Fruit fly (Drosophila melanogaster): ENCODE results near the gene Ddx1.

The Ddx1 gene

dm6 chr3L:22287994-22288766 lies 25.0 kb downstream of the Ddx1 start, which contains the start of the genes Hem and IleRS (continued):
- peak; percentile 67 for TF ChIP-seq HLH4C (GFP tag; IDR thresholded peaks at IDR 0.05; ENCODE audit: partially characterized antibody)
- peak; percentile 83 for TF ChIP-seq Usf (GFP tag; optimal IDR thresholded peaks at IDR 0.05)
- TF ChIP-seq Atf6 (GFP tag; IDR thresholded peaks at IDR 0.05), result peak; percentile 91
- TF ChIP-seq CG10654 (GFP tag; optimal IDR thresholded peaks at IDR 0.05), result peak; percentile 93
- TF ChIP-seq CG8359 (GFP tag; optimal IDR thresholded peaks at IDR 0.05; ENCODE audit: borderline replicate concordance), result peak; percentile 70
- TF ChIP-seq CG11560 (tag; IDR thresholded peaks at IDR 0.05), result peak; percentile 64; the same call in 1 of the 3 replicates
- TF ChIP-seq D (optimal IDR thresholded peaks at IDR 0.05), result no peak
- TF ChIP-seq D (GFP tag; optimal IDR thresholded peaks at IDR 0.05), result no peak
- peak; percentile 53 for TF ChIP-seq CTCF (GFP tag; optimal IDR thresholded peaks at IDR 0.05)
- no peak for TF ChIP-seq Sox100B (GFP tag; optimal IDR thresholded peaks at IDR 0.05)
- peak; percentile 74 for TF ChIP-seq CG1529 (GFP tag; optimal IDR thresholded peaks at IDR 0.05)
- TF ChIP-seq vvl (GFP tag; IDR thresholded peaks at IDR 0.05), result peak; percentile 95
- TF ChIP-seq CG4820 (GFP tag; optimal IDR thresholded peaks at IDR 0.05), result peak; percentile 94
- TF ChIP-seq da (GFP tag; optimal IDR thresholded peaks at IDR 0.05), result no peak
- peak; percentile 66 for TF ChIP-seq NC2α (GFP tag; optimal IDR thresholded peaks at IDR 0.05)
- TF ChIP-seq tio (GFP tag; optimal IDR thresholded peaks at IDR 0.05), result peak; percentile 94
- TF ChIP-seq CG4617 (GFP tag; optimal IDR thresholded peaks at IDR 0.05; ENCODE audit: borderline replicate concordance), result peak; percentile 58
- TF ChIP-seq Adf1 (GFP tag; IDR thresholded peaks at IDR 0.05), result peak; percentile 61
- peak; percentile 91 for TF ChIP-seq CG18599 (GFP tag; optimal IDR thresholded peaks at IDR 0.05)
- TF ChIP-seq pnt (GFP tag; optimal IDR thresholded peaks at IDR 0.05), result peak; percentile 85
- peak; percentile 79 for TF ChIP-seq Mrtf (GFP tag; IDR thresholded peaks at IDR 0.05)
- TF ChIP-seq ranshi (GFP tag; IDR thresholded peaks at IDR 0.05), result peak; percentile 88
- no peak for TF ChIP-seq Sin3A (optimal IDR thresholded peaks at IDR 0.05)
- TF ChIP-seq CG15601 (tag; optimal IDR thresholded peaks at IDR 0.05), result peak; percentile 88
- TF ChIP-seq CG15479 (GFP tag; optimal IDR thresholded peaks at IDR 0.05), result peak; percentile 23
- TF ChIP-seq CG18476 (GFP tag; optimal IDR thresholded peaks at IDR 0.05), result peak; percentile 80
- peak; percentile 71 for TF ChIP-seq Ravus (GFP tag; IDR thresholded peaks at IDR 0.05)
- TF ChIP-seq CoRest (tag; optimal IDR thresholded peaks at IDR 0.05), result peak; percentile 96
- TF ChIP-seq Dfd (GFP tag; optimal IDR thresholded peaks at IDR 0.05), result no peak
- TF ChIP-seq C15 (GFP tag; IDR thresholded peaks at IDR 0.05), result peak; percentile 84; the same call in 2 of the 3 replicates
- peak; percentile 83 for TF ChIP-seq psq (GFP tag; optimal IDR thresholded peaks at IDR 0.05)
- peak; percentile 39 for TF ChIP-seq corto (GFP tag; optimal IDR thresholded peaks at IDR 0.05)
- TF ChIP-seq Hr39 (optimal IDR thresholded peaks at IDR 0.05), result no peak
- TF ChIP-seq fd64A (GFP tag; optimal IDR thresholded peaks at IDR 0.05), result no peak
- peak; percentile 93 for TF ChIP-seq lab (GFP tag; optimal IDR thresholded peaks at IDR 0.05)
- TF ChIP-seq zf30C (GFP tag; optimal IDR thresholded peaks at IDR 0.05), result peak; percentile 97
- TF ChIP-seq Nf-YB (GFP tag; optimal IDR thresholded peaks at IDR 0.05), result peak; percentile 82
- TF ChIP-seq CG12744 (GFP tag; optimal IDR thresholded peaks at IDR 0.05), result peak; percentile 76
- TF ChIP-seq CG2202 (tag; optimal IDR thresholded peaks at IDR 0.05), result peak; percentile 77
- peak; percentile 52 for TF ChIP-seq CG7928 (GFP tag; optimal IDR thresholded peaks at IDR 0.05)
- TF ChIP-seq eve (GFP tag; optimal IDR thresholded peaks at IDR 0.05), result no peak
- peak; percentile 83 for TF ChIP-seq CG14050 (GFP tag; IDR thresholded peaks at IDR 0.05)
- TF ChIP-seq prd (optimal IDR thresholded peaks at IDR 0.05), result no peak
- TF ChIP-seq prd (GFP tag; IDR thresholded peaks at IDR 0.05), result peak; percentile 94
- TF ChIP-seq CG4360 (GFP tag; IDR thresholded peaks at IDR 0.05), result peak; percentile 58
- TF ChIP-seq Fer3 (tag; optimal IDR thresholded peaks at IDR 0.05), result peak; percentile 91
- TF ChIP-seq CG17802 (tag; optimal IDR thresholded peaks at IDR 0.05), result peak; percentile 73
- peak; percentile 88 for TF ChIP-seq CG6254 (GFP tag; optimal IDR thresholded peaks at IDR 0.05)
- TF ChIP-seq CG30403 (GFP tag; optimal IDR thresholded peaks at IDR 0.05), result peak; percentile 96
- peak; percentile 77 for TF ChIP-seq Rx (GFP tag; IDR thresholded peaks at IDR 0.05)
- TF ChIP-seq CG16813 (GFP tag; IDR thresholded peaks at IDR 0.05; ENCODE audit: partially characterized antibody), result peak; percentile 73
